Fruit fly (Drosophila melanogaster) whole organism, pupa: ENCODE measurements around the gene mRpL13.
A peak's percentile ranks its signal among the peaks of the same experiment; 100 is the strongest.

ENCODE experiments used
- CG10348 ChIP-seq: fragments of 200-800 bp; sonication (Bioruptor generic); IDR thresholded peaks from 2 replicates; pipeline ENCODE4 v1.3.6; 2022; ENCODE audit warnings: missing biosample characterization, missing genetic modification characterization
- CG12605 ChIP-seq: fragments of 200-800 bp; sonication (Bioruptor generic); IDR thresholded peaks from 2 replicates; pipeline ENCODE4 v1.3.6; 2022; ENCODE audit warnings: missing biosample characterization, missing genetic modification characterization
- CG13204 ChIP-seq: fragments of 200-800 bp; sonication (Bioruptor generic); optimal IDR thresholded peaks from 2 replicates; lab custom pipeline; 2018; ENCODE audit warnings: missing biosample characterization, mild to moderate bottlenecking, missing genetic modification characterization, moderate library complexity
- CG14655 ChIP-seq: fragments of 200-800 bp; sonication (Bioruptor generic); optimal IDR thresholded peaks from 3 replicates; lab custom pipeline; 2017; ENCODE audit warnings: mild to moderate bottlenecking, missing biosample characterization, missing genetic modification reagents, missing genetic modification characterization
- CG15710 ChIP-seq: fragments of 200-800 bp; sonication (Bioruptor generic); optimal IDR thresholded peaks from 2 replicates; lab custom pipeline; 2018; ENCODE audit warnings: missing biosample characterization, mild to moderate bottlenecking, missing genetic modification characterization, moderate library complexity
- CG17806 ChIP-seq: fragments of 200-800 bp; sonication (Bioruptor generic); optimal IDR thresholded peaks from 2 replicates; lab custom pipeline; 2018; ENCODE audit warnings: missing biosample characterization, mild to moderate bottlenecking, missing genetic modification characterization, moderate library complexity
- CG32121 ChIP-seq: fragments of 200-800 bp; sonication (Bioruptor generic); IDR thresholded peaks from 2 replicates; pipeline ENCODE4 v1.3.6; 2022; ENCODE audit warnings: missing biosample characterization, missing genetic modification characterization
- CG34367 ChIP-seq: fragments of 200-800 bp; sonication (Bioruptor generic); optimal IDR thresholded peaks from 2 replicates; lab custom pipeline; 2018; ENCODE audit warnings: missing biosample characterization, mild to moderate bottlenecking, missing genetic modification characterization
- CG4496 ChIP-seq: fragments of 200-800 bp; sonication (Bioruptor generic); IDR thresholded peaks from 3 replicates; pipeline ENCODE4 v1.3.6; 2022; ENCODE audit warnings: missing biosample characterization, missing genetic modification characterization
- CG8159 ChIP-seq: fragments of 200-800 bp; sonication (Bioruptor generic); optimal IDR thresholded peaks from 3 replicates; lab custom pipeline; 2018; ENCODE audit warnings: missing biosample characterization, mild to moderate bottlenecking, missing genetic modification characterization, moderate library complexity
- CG8301 ChIP-seq: fragments of 200-800 bp; sonication (Bioruptor generic); optimal IDR thresholded peaks from 2 replicates; lab custom pipeline; 2018; ENCODE audit warnings: missing biosample characterization, mild to moderate bottlenecking, missing genetic modification characterization
- CG9948 ChIP-seq: fragments of 200-800 bp; sonication (Bioruptor generic); optimal IDR thresholded peaks from 2 replicates; lab custom pipeline; 2018; ENCODE audit warnings: missing biosample characterization, mild to moderate bottlenecking, missing genetic modification characterization, moderate library complexity
- D1 ChIP-seq: fragments of 200-800 bp; sonication (Bioruptor generic); optimal IDR thresholded peaks from 2 replicates; lab custom pipeline; 2018; ENCODE audit warnings: missing biosample characterization, mild to moderate bottlenecking, missing genetic modification characterization, moderate library complexity
- EcR ChIP-seq: fragments of 200-800 bp; sonication (Bioruptor generic); optimal IDR thresholded peaks from 3 replicates; lab custom pipeline; 2019; ENCODE audit warnings: missing biosample characterization, missing genetic modification characterization, mild to moderate bottlenecking, moderate library complexity, missing genetic modification reagents
- Ets98B ChIP-seq: fragments of 200-800 bp; sonication (Bioruptor generic); IDR thresholded peaks from 2 replicates; pipeline ENCODE4 v1.3.6; 2022; ENCODE audit warnings: missing biosample characterization, missing genetic modification characterization
- Pif1A ChIP-seq: fragments of 200-800 bp; sonication (Bioruptor generic); optimal IDR thresholded peaks from 3 replicates; lab custom pipeline; 2016; ENCODE audit warnings: missing biosample characterization, missing genetic modification characterization
- Pif1B ChIP-seq: fragments of 200-800 bp; sonication (Bioruptor generic); optimal IDR thresholded peaks from 3 replicates; lab custom pipeline; 2016; ENCODE audit warnings: missing biosample characterization, missing genetic modification characterization
- Snoo ChIP-seq: fragments of 200-800 bp; sonication (Bioruptor generic); optimal IDR thresholded peaks from 3 replicates; lab custom pipeline; 2017; ENCODE audit warnings: missing biosample characterization, mild to moderate bottlenecking, missing genetic modification characterization, inconsistent platforms
- fd96Ca ChIP-seq: fragments of 200-800 bp; sonication (Bioruptor generic); IDR thresholded peaks from 3 replicates; pipeline ENCODE4 v1.3.6; 2022; ENCODE audit warnings: missing biosample characterization, missing genetic modification characterization
- gl ChIP-seq: fragments of 200-800 bp; sonication (Bioruptor generic); optimal IDR thresholded peaks from 2 replicates; lab custom pipeline; 2018; ENCODE audit warnings: missing biosample characterization, mild to moderate bottlenecking, missing genetic modification characterization
- rn ChIP-seq: fragments of 200-800 bp; sonication (Bioruptor generic); IDR thresholded peaks from 2 replicates; pipeline ENCODE4 v1.3.6; 2022; ENCODE audit warnings: missing biosample characterization, missing genetic modification characterization

The mRpL13 gene

DNA sequence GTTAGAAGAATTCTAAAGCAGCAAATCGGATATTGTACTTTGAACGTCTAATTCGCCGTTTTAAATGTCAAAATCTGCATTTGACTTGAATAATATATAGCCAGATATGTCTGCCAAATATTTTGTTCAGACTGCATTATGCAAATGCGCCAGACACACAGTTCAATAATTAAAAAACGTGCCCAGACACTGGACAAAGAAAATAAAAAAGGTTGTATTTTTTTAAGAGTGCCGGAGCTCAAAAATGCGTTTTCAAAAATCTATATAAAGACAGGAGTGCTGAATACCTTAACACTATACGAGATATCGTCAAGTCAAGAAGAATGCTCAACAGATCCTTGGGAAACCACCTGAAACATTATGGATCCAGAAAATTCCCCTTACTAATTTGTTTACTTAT, 46.7 kb downstream of the mRpL13 start, which contains the start of the genes CG17325 and CG42305:
CG17325 (plus strand) TSS at position 301 of the 400 bp plus-strand sequence.
CG42305 (plus strand) TSS at position 301 of the 400 bp plus-strand sequence.
- TF ChIP-seq CG4496 (GFP tag; lab: Robert Waterston, UW), result no peak
- TF ChIP-seq CG13204, result no peak
- no peak for TF ChIP-seq CG8301 (tag; lab: Kevin White, UChicago)
- no peak for TF ChIP-seq CG9948 (tag; lab: Kevin White, UChicago)
- no peak for TF ChIP-seq CG12605 (GFP tag; lab: Robert Waterston, UW)
- TF ChIP-seq CG14655 (GFP tag; lab: Kevin White, UChicago), result no peak
- TF ChIP-seq Snoo (tag; lab: Kevin White, UChicago), result no peak
- TF ChIP-seq D1, result no peak
- no peak for TF ChIP-seq EcR (GFP tag; lab: Kevin White, UChicago)
- no peak for TF ChIP-seq gl
- no peak for TF ChIP-seq Pif1A (GFP tag; lab: Kevin White, UChicago)
- no peak for TF ChIP-seq CG32121 (GFP tag; lab: Robert Waterston, UW)
- TF ChIP-seq CG17806 (tag; lab: Kevin White, UChicago), result no peak

DNA sequence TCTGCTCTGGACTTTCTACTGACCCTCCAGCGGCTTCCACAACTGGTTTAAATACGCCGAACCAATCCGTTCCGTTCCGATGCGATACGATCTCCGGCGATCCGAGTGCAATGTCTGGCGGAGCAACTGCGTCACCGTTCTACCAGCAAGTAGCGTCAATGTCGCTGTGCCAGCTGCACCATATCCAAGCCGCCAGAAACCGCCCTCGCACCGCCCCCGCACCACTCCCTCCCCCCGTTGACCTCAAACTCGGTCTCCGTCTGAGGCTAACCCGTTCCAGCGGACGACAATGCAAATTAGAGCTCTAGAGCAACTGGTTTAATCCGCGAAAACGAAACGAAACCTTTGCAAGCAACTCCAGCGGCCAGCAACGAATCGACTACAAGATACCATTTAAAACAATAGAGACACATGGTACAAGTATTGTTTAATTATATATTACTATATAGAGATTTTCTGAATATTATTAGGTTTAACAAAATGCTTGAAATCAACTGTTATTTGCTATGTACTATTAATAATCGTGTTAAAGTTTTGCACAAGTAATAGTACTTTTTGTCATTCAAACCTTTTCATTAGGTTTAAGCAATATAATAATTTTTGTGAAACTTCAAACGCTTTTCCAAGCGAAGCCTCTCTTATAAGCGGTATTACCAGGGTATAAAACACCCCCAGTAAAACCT, 47.9 kb downstream of the mRpL13 start, which contains the start of the genes CG10570 and CG42502:
CG10570 (minus strand) TSS at position 293 of the 683 bp plus-strand sequence.
CG42502 (minus strand) TSS at position 293 of the 683 bp plus-strand sequence.
- peak; percentile 64 for TF ChIP-seq CG8159 (tag; lab: Kevin White, UChicago)
- TF ChIP-seq CG17806 (tag; lab: Kevin White, UChicago), result peak; percentile 8
- TF ChIP-seq CG9948 (tag; lab: Kevin White, UChicago), result no peak
- no peak for TF ChIP-seq Pif1A (GFP tag; lab: Kevin White, UChicago)
- TF ChIP-seq Pif1B (GFP tag; lab: Kevin White, UChicago), result peak; percentile 2
- no peak for TF ChIP-seq CG8301 (tag; lab: Kevin White, UChicago)
- TF ChIP-seq EcR (GFP tag; lab: Kevin White, UChicago), result no peak
- no peak for TF ChIP-seq CG12605 (GFP tag; lab: Robert Waterston, UW)
- TF ChIP-seq Ets98B (GFP tag; lab: Robert Waterston, UW), result no peak
- no peak for TF ChIP-seq gl
- TF ChIP-seq rn (GFP tag; lab: Robert Waterston, UW), result no peak
- no peak for TF ChIP-seq CG34367
- no peak for TF ChIP-seq CG10348 (GFP tag; lab: Robert Waterston, UW)
- peak; percentile 3 for TF ChIP-seq CG14655 (GFP tag; lab: Kevin White, UChicago)
- TF ChIP-seq fd96Ca (GFP tag; lab: Robert Waterston, UW), result no peak; the same call in 2 of the 3 replicates
- peak; percentile 52; the same call in 2 of the 3 replicates for TF ChIP-seq CG4496 (GFP tag; lab: Robert Waterston, UW)
- TF ChIP-seq Snoo (tag; lab: Kevin White, UChicago), result no peak
- no peak for TF ChIP-seq CG32121 (GFP tag; lab: Robert Waterston, UW)
- TF ChIP-seq CG13204, result peak; percentile 60
- peak; percentile 62 for TF ChIP-seq CG15710 (tag; lab: Kevin White, UChicago)
- TF ChIP-seq D1, result no peak

DNA sequence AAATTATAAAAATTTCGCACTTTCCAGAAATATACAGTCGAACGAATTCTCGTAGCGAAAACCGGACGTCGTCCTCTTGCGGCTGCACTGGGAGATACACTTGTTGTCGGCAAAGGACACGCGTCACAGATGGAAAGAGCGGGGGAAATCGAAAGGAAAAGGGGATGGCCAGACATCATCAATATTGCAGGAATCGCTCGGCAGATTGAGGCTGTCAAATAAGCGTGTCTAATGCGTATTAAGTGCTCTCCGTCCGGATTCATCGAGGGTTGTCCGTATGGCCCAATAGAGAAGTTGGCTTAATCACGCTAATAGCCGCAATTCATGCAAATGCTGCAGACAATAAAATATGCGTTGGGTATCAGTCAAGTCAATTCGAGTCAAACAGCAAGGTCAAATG, 49.6 kb downstream of the mRpL13 start:
- no peak for TF ChIP-seq fd96Ca (GFP tag; lab: Robert Waterston, UW)
- TF ChIP-seq rn (GFP tag; lab: Robert Waterston, UW), result no peak
- TF ChIP-seq Pif1A (GFP tag; lab: Kevin White, UChicago), result no peak
- no peak for TF ChIP-seq CG13204
- no peak for TF ChIP-seq EcR (GFP tag; lab: Kevin White, UChicago)
- no peak for TF ChIP-seq CG12605 (GFP tag; lab: Robert Waterston, UW)
- no peak for TF ChIP-seq D1
- no peak for TF ChIP-seq CG4496 (GFP tag; lab: Robert Waterston, UW)
- no peak for TF ChIP-seq CG15710 (tag; lab: Kevin White, UChicago)
- TF ChIP-seq CG14655 (GFP tag; lab: Kevin White, UChicago), result no peak

dm6 chr2L:18808754-18809329, 50.2 kb downstream of the mRpL13 start:
- TF ChIP-seq EcR (GFP tag; lab: Kevin White, UChicago) (no peak), Pif1B (GFP tag; lab: Kevin White, UChicago) (no peak), CG15710 (tag; lab: Kevin White, UChicago) (no peak), CG8159 (tag; lab: Kevin White, UChicago) (no peak), CG17806 (tag; lab: Kevin White, UChicago) (no peak), CG9948 (tag; lab: Kevin White, UChicago) (no peak), CG34367 (no peak)
